Worm (Caenorhabditis elegans): ENCODE data around the gene F58E6.6.

The F58E6.6 gene

DNA sequence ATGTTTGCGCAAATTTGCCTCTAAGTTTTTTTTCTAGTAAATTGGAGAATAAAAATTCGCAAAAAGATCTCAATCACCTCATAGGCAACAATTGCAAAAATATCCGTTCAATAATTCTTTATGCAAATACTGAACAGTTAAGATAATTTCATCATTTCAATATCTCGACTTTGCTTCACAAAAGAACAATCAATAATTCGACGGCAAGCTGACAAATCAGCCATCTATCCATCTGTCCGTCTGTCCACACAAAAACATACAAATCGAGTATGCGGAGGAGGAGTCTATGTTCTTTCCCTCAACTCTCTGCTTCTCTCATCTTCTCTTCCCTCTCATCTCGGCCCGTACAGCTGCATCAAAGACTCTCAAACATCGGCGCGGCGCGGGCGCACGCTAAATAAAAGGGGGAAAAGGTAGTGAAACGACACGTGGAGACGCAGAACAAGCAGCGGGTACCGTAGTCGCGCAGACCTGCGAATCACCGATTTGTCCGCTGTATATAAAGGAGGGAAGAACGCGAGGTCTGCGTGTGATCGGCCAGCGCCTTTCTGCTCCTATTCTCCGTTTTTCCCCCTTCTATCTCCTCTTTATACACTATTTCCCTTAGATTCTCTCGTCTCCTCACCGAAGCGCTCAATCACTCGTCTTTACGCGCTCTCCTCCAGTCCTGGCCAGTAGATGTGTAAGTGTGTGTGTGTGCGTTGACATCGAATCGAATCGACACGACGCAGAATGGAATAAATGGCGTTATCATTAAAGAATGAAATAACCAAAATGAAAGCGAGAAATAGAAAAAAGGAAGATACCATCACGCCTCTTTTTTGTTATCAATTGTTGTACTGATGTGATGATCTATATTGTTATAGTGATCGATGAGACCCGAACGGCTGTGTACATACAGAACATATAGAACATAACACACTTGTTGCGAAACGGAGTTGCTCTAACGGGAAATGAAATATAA is 21.8 kb downstream of the F58E6.6 start:
- TF ChIP-seq cey-2 (tag; optimal IDR thresholded peaks at IDR 0.05; ENCODE audit: borderline replicate concordance, insufficient read depth): peak; percentile 76
- TF ChIP-seq ZK546.5 (tag; optimal IDR thresholded peaks at IDR 0.05): peak in 1 of 2 experiments; percentile 88
- no peak for TF ChIP-seq arid-1 (GFP tag; conservative IDR thresholded peaks at IDR 0.05)
- TF ChIP-seq zfp-2 (tag; optimal IDR thresholded peaks at IDR 0.05): peak; percentile 77
- peak; percentile 87 for TF ChIP-seq ceh-20 (GFP tag; IDR thresholded peaks at IDR 0.05)
- peak; percentile 17 for TF ChIP-seq duxl-1 (tag; optimal IDR thresholded peaks at IDR 0.05; ENCODE audit: poor library complexity)
- TF ChIP-seq nhr-42 (GFP tag; IDR thresholded peaks at IDR 0.05): peak; percentile 78; the same call in 1 of the 2 replicates
- TF ChIP-seq snpc-4 (tag; optimal IDR thresholded peaks at IDR 0.05): no peak
- peak; percentile 40; the same call in 1 of the 2 replicates for TF ChIP-seq lim-7 (GFP tag; IDR thresholded peaks at IDR 0.05)
- TF ChIP-seq ceh-28 (tag; optimal IDR thresholded peaks at IDR 0.05): peak; percentile 54
- TF ChIP-seq sdz-12 (GFP tag; optimal IDR thresholded peaks at IDR 0.05): peak; percentile 87
- peak; percentile 97 for TF ChIP-seq rbr-2 (tag; optimal IDR thresholded peaks at IDR 0.05)
- TF ChIP-seq dpl-1 (GFP tag; optimal IDR thresholded peaks at IDR 0.05): peak; percentile 64
- TF ChIP-seq egl-43 (GFP tag; IDR thresholded peaks at IDR 0.05): peak; percentile 93
- no peak for TF ChIP-seq lir-3 (tag; optimal IDR thresholded peaks at IDR 0.05)
- TF ChIP-seq nhr-28 (tag; optimal IDR thresholded peaks at IDR 0.05): peak; percentile 95
- TF ChIP-seq lin-39 (tag; optimal IDR thresholded peaks at IDR 0.05): no peak
- no peak; the same call in 1 of the 2 replicates for TF ChIP-seq vab-7 (GFP tag; IDR thresholded peaks at IDR 0.05)
- TF ChIP-seq lin-1 (GFP tag; IDR thresholded peaks at IDR 0.05): peak; percentile 22; the same call in 1 of the 2 replicates
- TF ChIP-seq F49E8.2 (tag; optimal IDR thresholded peaks at IDR 0.05; ENCODE audit: borderline replicate concordance): no peak
- TF ChIP-seq daf-16 (GFP tag; optimal IDR thresholded peaks at IDR 0.05): peak; percentile 41 to 55
- peak; percentile 83 for TF ChIP-seq daf-16 (tag; optimal IDR thresholded peaks at IDR 0.05)
- TF ChIP-seq mep-1 (tag; optimal IDR thresholded peaks at IDR 0.05): peak; percentile 96
- peak; percentile 100 for TF ChIP-seq ama-1 (optimal IDR thresholded peaks at IDR 0.05)
- TF ChIP-seq unc-62 (GFP tag; optimal IDR thresholded peaks at IDR 0.05 in 1 of 2): peak; percentile 66 to 99
- TF ChIP-seq unc-62 (tag; optimal IDR thresholded peaks at IDR 0.05): peak; percentile 75
- TF ChIP-seq dmd-9 (GFP tag; IDR thresholded peaks at IDR 0.05): peak; percentile 64; the same call in 1 of the 2 replicates
- TF ChIP-seq lin-29 (GFP tag; IDR thresholded peaks at IDR 0.05): no peak; the same call in 1 of the 2 replicates
- TF ChIP-seq hif-1 (tag; optimal IDR thresholded peaks at IDR 0.05): peak; percentile 61 to 93
- peak; percentile 78 for TF ChIP-seq jun-1 (tag; optimal IDR thresholded peaks at IDR 0.05)
- peak; percentile 94 for TF ChIP-seq ctbp-1 (GFP tag; IDR thresholded peaks at IDR 0.05)
- TF ChIP-seq hlh-11 (tag; optimal IDR thresholded peaks at IDR 0.05): peak; percentile 100
- TF ChIP-seq ceh-32 (tag; optimal IDR thresholded peaks at IDR 0.05; ENCODE audit: poor library complexity): no peak
- peak; percentile 6 for TF ChIP-seq spr-3 (GFP tag; optimal IDR thresholded peaks at IDR 0.05)
- TF ChIP-seq daf-8 (GFP tag; IDR thresholded peaks at IDR 0.05): no peak
- peak; percentile 89 for TF ChIP-seq nhr-77 (tag; optimal IDR thresholded peaks at IDR 0.05)
- peak; percentile 82 for TF ChIP-seq gei-8 (GFP tag; optimal IDR thresholded peaks at IDR 0.05)
- no peak for TF ChIP-seq ceh-82 (tag; optimal IDR thresholded peaks at IDR 0.05)
- peak; percentile 73; the same call in 1 of the 2 replicates for TF ChIP-seq zfp-3 (GFP tag; conservative IDR thresholded peaks at IDR 0.05)
- TF ChIP-seq hlh-30 (tag; optimal IDR thresholded peaks at IDR 0.05; ENCODE audit: insufficient read depth): peak; percentile 97
- TF ChIP-seq R02D3.7 (tag; optimal IDR thresholded peaks at IDR 0.05): peak; percentile 19
- TF ChIP-seq nhr-48 (tag; optimal IDR thresholded peaks at IDR 0.05): peak; percentile 90
- TF ChIP-seq nhr-11 (tag; optimal IDR thresholded peaks at IDR 0.05): peak; percentile 97
- no peak for TF ChIP-seq nhr-111 (GFP tag; optimal IDR thresholded peaks at IDR 0.05)
- peak; percentile 61; the same call in 1 of the 2 replicates for TF ChIP-seq daf-19 (GFP tag; conservative IDR thresholded peaks at IDR 0.05)
- no peak for TF ChIP-seq unc-130 (GFP tag; optimal IDR thresholded peaks at IDR 0.05)
- TF ChIP-seq ceh-62 (tag; optimal IDR thresholded peaks at IDR 0.05): no peak
- peak; percentile 95 for TF ChIP-seq nhr-25 (tag; optimal IDR thresholded peaks at IDR 0.05; ENCODE audit: borderline replicate concordance, insufficient read depth)

Data from whole organism, L4 larva.